Worm (Caenorhabditis elegans) whole organism, L4 larva: ENCODE results near the gene ncx-7.

Experiments used
- D1046.2 ChIP-seq: fragments of 200-800 bp; sonication (Bioruptor generic); IDR thresholded peaks from 2 replicates; pipeline ENCODE4 v1.3.6; 2022; ENCODE audit warnings: missing genetic modification characterization, missing compliant biosample characterization
- T20F7.1 ChIP-seq: fragments of 200-800 bp; sonication (Bioruptor generic); optimal IDR thresholded peaks from 2 replicates; lab custom pipeline; 2018; ENCODE audit warnings: mild to moderate bottlenecking, missing genetic modification characterization, missing compliant biosample characterization
- T26A8.4 ChIP-seq: fragments of 200-800 bp; sonication (Bioruptor generic); IDR thresholded peaks from 2 replicates; pipeline ENCODE4 v1.3.6; 2022; ENCODE audit warnings: missing genetic modification characterization, missing compliant biosample characterization
- aly-2 ChIP-seq: sonication (generic microtip); optimal IDR thresholded peaks from 2 replicates; lab custom pipeline; 2018; ENCODE audit warnings: missing biosample characterization, missing genetic modification characterization
- arid-1 ChIP-seq: fragments of 200-800 bp; sonication (Bioruptor generic); conservative IDR thresholded peaks from 2 replicates; pipeline ENCODE4 v1.3.6; 2022; ENCODE audit warnings: missing genetic modification reagents, missing genetic modification characterization, missing compliant biosample characterization
- ceh-20 ChIP-seq: fragments of 200-800 bp; sonication (Bioruptor generic); IDR thresholded peaks from 2 replicates; pipeline ENCODE4 v1.3.6; 2022; ENCODE audit warnings: missing genetic modification reagents, missing genetic modification characterization, missing compliant biosample characterization
- ceh-28 ChIP-seq: fragments of 150-350 bp; optimal IDR thresholded peaks from 2 replicates; lab custom pipeline; 2014; ENCODE audit warnings: missing biosample characterization, missing genetic modification reagents, missing genetic modification characterization
- ceh-32 ChIP-seq: sonication (generic microtip); optimal IDR thresholded peaks from 2 replicates; lab custom pipeline; 2016; ENCODE audit warnings: mild to moderate bottlenecking, missing genetic modification characterization, missing compliant biosample characterization; ENCODE audit not compliant: poor library complexity
- ceh-44 ChIP-seq: fragments of 200-800 bp; sonication (Bioruptor generic); IDR thresholded peaks from 2 replicates; pipeline ENCODE4 v1.3.6; 2022; ENCODE audit warnings: missing genetic modification reagents, missing genetic modification characterization, missing compliant biosample characterization
- ceh-62 ChIP-seq: sonication (generic microtip); optimal IDR thresholded peaks from 2 replicates; lab custom pipeline; 2017; ENCODE audit warnings: missing biosample characterization, missing genetic modification characterization
- cey-2 ChIP-seq: sonication (generic microtip); optimal IDR thresholded peaks from 3 replicates; lab custom pipeline; 2017; ENCODE audit warnings: missing genetic modification characterization, mild to moderate bottlenecking, missing compliant biosample characterization, antibody characterized with exemption, borderline replicate concordance; ENCODE audit not compliant: insufficient read depth
- ctbp-1 ChIP-seq: fragments of 200-800 bp; sonication (Bioruptor generic); IDR thresholded peaks from 2 replicates; pipeline ENCODE4 v1.3.6; 2022; ENCODE audit warnings: missing genetic modification reagents, missing genetic modification characterization, missing compliant biosample characterization
- daf-8 ChIP-seq: fragments of 200-800 bp; sonication (Bioruptor generic); IDR thresholded peaks from 2 replicates; pipeline ENCODE4 v1.3.6; 2022; ENCODE audit warnings: missing genetic modification characterization, missing compliant biosample characterization
- dmd-6 ChIP-seq: fragments of 200-800 bp; sonication (Bioruptor generic); IDR thresholded peaks from 2 replicates; pipeline ENCODE4 v1.3.6; 2022; ENCODE audit warnings: missing genetic modification reagents, missing genetic modification characterization, missing compliant biosample characterization
- dmd-9 ChIP-seq: fragments of 200-800 bp; sonication (Bioruptor generic); IDR thresholded peaks from 2 replicates; pipeline ENCODE4 v1.3.6; 2022; ENCODE audit warnings: missing genetic modification reagents, missing genetic modification characterization, missing compliant biosample characterization
- dpl-1 ChIP-seq: fragments of 150-350 bp; optimal IDR thresholded peaks from 2 replicates; lab custom pipeline; 2014; ENCODE audit warnings: missing biosample characterization, missing genetic modification reagents, missing genetic modification characterization
- duxl-1 ChIP-seq: sonication (generic microtip); optimal IDR thresholded peaks from 2 replicates; lab custom pipeline; 2016; ENCODE audit warnings: mild to moderate bottlenecking, missing genetic modification characterization, moderate library complexity, missing compliant biosample characterization; ENCODE audit not compliant: poor library complexity
- dve-1 ChIP-seq: sonication (generic microtip); optimal IDR thresholded peaks from 2 replicates; lab custom pipeline; 2017; ENCODE audit warnings: antibody characterized with exemption, mild to moderate bottlenecking, missing genetic modification characterization, missing compliant biosample characterization; ENCODE audit not compliant: insufficient read depth
- egl-43 ChIP-seq: fragments of 200-800 bp; sonication (Bioruptor generic); IDR thresholded peaks from 2 replicates; pipeline ENCODE4 v1.3.6; 2022; ENCODE audit warnings: missing genetic modification reagents, missing genetic modification characterization, missing compliant biosample characterization
- fkh-10 ChIP-seq: fragments of 150-350 bp; optimal IDR thresholded peaks from 2 replicates; lab custom pipeline; 2014; ENCODE audit warnings: missing biosample characterization, missing genetic modification reagents, missing genetic modification characterization
- gei-8 ChIP-seq: fragments of 200-800 bp; sonication (Bioruptor generic); optimal IDR thresholded peaks from 2 replicates; lab custom pipeline; 2018; ENCODE audit warnings: mild to moderate bottlenecking, missing genetic modification characterization, missing compliant biosample characterization
- hif-1 ChIP-seq, 2 experiments: sonication (generic microtip); optimal IDR thresholded peaks; 2 replicates each; lab custom pipeline; 2016 to 2017; ENCODE audit warnings: missing compliant biosample characterization in 2 of 2, missing genetic modification characterization in 2 of 2, missing genetic modification reagents in 2 of 2, missing genotype in 2 of 2, mild to moderate bottlenecking in 1 of 2
- hlh-11 ChIP-seq: fragments of 200-800 bp; sonication (Bioruptor generic); optimal IDR thresholded peaks from 2 replicates; lab custom pipeline; 2018; ENCODE audit warnings: mild to moderate bottlenecking, missing genetic modification characterization, missing compliant biosample characterization
- hmg-1.1 ChIP-seq: fragments of 200-800 bp; sonication (Bioruptor generic); IDR thresholded peaks from 2 replicates; pipeline ENCODE4 v1.3.6; 2022; ENCODE audit warnings: missing genetic modification reagents, missing genetic modification characterization, missing compliant biosample characterization
- jun-1 ChIP-seq: fragments of 150-350 bp; optimal IDR thresholded peaks from 2 replicates; lab custom pipeline; 2014; ENCODE audit warnings: missing biosample characterization, missing genetic modification reagents, missing genetic modification characterization
- lin-13 ChIP-seq: fragments of 150-350 bp; optimal IDR thresholded peaks from 2 replicates; lab custom pipeline; 2014; ENCODE audit warnings: missing biosample characterization, missing genetic modification reagents, missing genetic modification characterization
- lin-15B ChIP-seq: fragments of 150-350 bp; sonication (generic microtip); optimal IDR thresholded peaks from 3 replicates; lab custom pipeline; 2014; ENCODE audit warnings: missing biosample characterization, missing genetic modification characterization
- lin-29 ChIP-seq: fragments of 200-800 bp; sonication (Bioruptor generic); IDR thresholded peaks from 2 replicates; pipeline ENCODE4 v1.3.6; 2022; ENCODE audit warnings: missing genetic modification reagents, missing genetic modification characterization, missing compliant biosample characterization
- lsy-2 ChIP-seq, 2 experiments: fragments of 150-350 bp in 1 of 2; sonication (generic microtip) in 1 of 2; optimal IDR thresholded peaks; 2 replicates each; lab custom pipeline; 2014 to 2017; ENCODE audit warnings: missing biosample characterization in 2 of 2, missing genetic modification characterization in 2 of 2
- mdt-29 ChIP-seq: fragments of 200-800 bp; sonication (Bioruptor generic); IDR thresholded peaks from 2 replicates; pipeline ENCODE4 v1.3.6; 2022; ENCODE audit warnings: missing genetic modification reagents, missing genetic modification characterization, missing compliant biosample characterization
- mxl-3 ChIP-seq: fragments of 200-800 bp; sonication (Bioruptor generic); optimal IDR thresholded peaks from 2 replicates; lab custom pipeline; 2018; ENCODE audit warnings: mild to moderate bottlenecking, missing genetic modification characterization, missing compliant biosample characterization
- nhr-25 ChIP-seq: sonication (generic microtip); optimal IDR thresholded peaks from 2 replicates; lab custom pipeline; 2017; ENCODE audit warnings: missing genetic modification characterization, mild to moderate bottlenecking, missing compliant biosample characterization, antibody characterized with exemption, moderate library complexity, borderline replicate concordance; ENCODE audit not compliant: insufficient read depth
- nhr-28 ChIP-seq: fragments of 150-350 bp; optimal IDR thresholded peaks from 2 replicates; lab custom pipeline; 2014; ENCODE audit warnings: missing biosample characterization, missing genetic modification characterization
- nhr-41 ChIP-seq: fragments of 200-800 bp; sonication (Bioruptor generic); IDR thresholded peaks from 2 replicates; pipeline ENCODE4 v1.3.6; 2022; ENCODE audit warnings: missing genetic modification reagents, missing genetic modification characterization, missing compliant biosample characterization
- nhr-42 ChIP-seq: fragments of 200-800 bp; sonication (Bioruptor generic); IDR thresholded peaks from 2 replicates; pipeline ENCODE4 v1.3.6; 2022; ENCODE audit warnings: missing genetic modification characterization, missing compliant biosample characterization
- nhr-6 ChIP-seq: fragments of 150-350 bp; optimal IDR thresholded peaks from 2 replicates; lab custom pipeline; 2014; ENCODE audit warnings: missing biosample characterization, missing genetic modification characterization
- pha-4 ChIP-seq, 2 experiments: fragments of 150-350 bp in 1 of 2; fragments of 200-800 bp in 1 of 2; sonication (Bioruptor generic) in 1 of 2; IDR thresholded peaks in 1 of 2; optimal IDR thresholded peaks in 1 of 2; 2 replicates each; pipeline versions ENCODE4 v1.3.6 to Lab custom; 2014 to 2022; ENCODE audit warnings: missing genetic modification characterization in 2 of 2, missing genetic modification reagents in 2 of 2, missing biosample characterization in 1 of 2, missing compliant biosample characterization in 1 of 2
- php-3 ChIP-seq: fragments of 200-800 bp; sonication (Bioruptor generic); IDR thresholded peaks from 2 replicates; pipeline ENCODE4 v1.3.6; 2022; ENCODE audit warnings: missing genetic modification reagents, missing genetic modification characterization, missing compliant biosample characterization
- sdz-12 ChIP-seq: fragments of 200-800 bp; sonication (Bioruptor generic); optimal IDR thresholded peaks from 2 replicates; lab custom pipeline; 2018; ENCODE audit warnings: mild to moderate bottlenecking, missing genetic modification characterization, missing compliant biosample characterization
- set-16 ChIP-seq: fragments of 200-800 bp; sonication (Bioruptor generic); IDR thresholded peaks from 2 replicates; pipeline ENCODE4 v1.3.6; 2022; ENCODE audit warnings: missing genetic modification reagents, missing genetic modification characterization, missing compliant biosample characterization
- skn-1 ChIP-seq: fragments of 150-350 bp; optimal IDR thresholded peaks from 2 replicates; lab custom pipeline; 2014; ENCODE audit warnings: missing biosample characterization, missing genetic modification characterization
- snpc-4 ChIP-seq: fragments of 150-350 bp; optimal IDR thresholded peaks from 2 replicates; lab custom pipeline; 2014; ENCODE audit warnings: missing biosample characterization, missing genetic modification characterization
- spr-1 ChIP-seq: sonication (generic microtip); optimal IDR thresholded peaks from 2 replicates; lab custom pipeline; 2016; ENCODE audit warnings: mild to moderate bottlenecking, missing genetic modification characterization, missing compliant biosample characterization
- unc-130 ChIP-seq: sonication (generic microtip); optimal IDR thresholded peaks from 2 replicates; lab custom pipeline; 2016; ENCODE audit warnings: missing genetic modification reagents, missing genetic modification characterization, missing compliant biosample characterization
- unc-39 ChIP-seq: sonication (generic microtip); optimal IDR thresholded peaks from 2 replicates; lab custom pipeline; 2017; ENCODE audit warnings: missing biosample characterization, missing genetic modification characterization
- unc-62 ChIP-seq, 3 experiments: fragments of 150-350 bp in 1 of 3; sonication (generic microtip); optimal IDR thresholded peaks in 2 of 3; peaks in 1 of 3; 1 replicate in 1 of 3; 2 replicates in 2 of 3; lab custom pipeline; 2014 to 2017; ENCODE audit warnings: missing biosample characterization in 3 of 3, missing genetic modification characterization in 3 of 3, missing genetic modification reagents in 3 of 3, missing genotype in 1 of 3
- vab-7 ChIP-seq: fragments of 200-800 bp; sonication (Bioruptor generic); IDR thresholded peaks from 2 replicates; pipeline ENCODE4 v1.3.6; 2022; ENCODE audit warnings: missing genetic modification reagents, missing genetic modification characterization, missing compliant biosample characterization
- zag-1 ChIP-seq: fragments of 150-350 bp; optimal IDR thresholded peaks from 2 replicates; lab custom pipeline; 2014; ENCODE audit warnings: missing biosample characterization, missing genetic modification characterization
- zip-2 ChIP-seq: fragments of 150-350 bp; optimal IDR thresholded peaks from 2 replicates; lab custom pipeline; 2014; ENCODE audit warnings: missing biosample characterization, missing genetic modification characterization
- ztf-7 ChIP-seq: fragments of 150-350 bp; optimal IDR thresholded peaks from 2 replicates; lab custom pipeline; 2014; ENCODE audit warnings: missing biosample characterization, missing genetic modification characterization

ncx-7 gene

DNA sequence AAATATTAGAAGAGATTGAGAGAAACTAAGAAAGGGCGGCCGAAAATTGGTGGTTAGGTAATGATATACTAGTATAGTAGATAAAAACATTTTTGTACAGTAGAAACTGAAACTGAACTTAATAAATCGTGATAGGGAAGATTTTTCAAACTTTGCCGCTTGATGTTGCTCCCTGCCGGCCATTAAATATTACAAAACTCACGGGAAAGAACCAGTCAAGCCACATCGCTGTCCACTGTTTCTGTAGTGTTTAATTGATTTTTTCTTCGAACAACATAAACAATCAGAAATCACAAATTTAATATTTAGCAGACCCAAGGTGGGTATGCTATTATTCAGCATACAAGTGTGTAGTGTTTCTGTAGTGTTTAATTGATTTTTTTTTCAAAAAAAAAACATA is 31.0 kb upstream of the ncx-7 start, which contains the start of gene T05G5.5 (continued):
- TF ChIP-seq T26A8.4 (GFP tag; lab: Robert Waterston, UW) (peak; percentile 70), ceh-62 (tag; lab: Kevin White, UChicago) (no peak), dmd-9 (GFP tag; lab: Robert Waterston, UW) (0 out of 2 replicates have a peak, but pooled peaks have one; percentile 6), ceh-44 (no peak), lin-13 (GFP tag; lab: Kevin White, UChicago) (no peak), jun-1 (tag; lab: Kevin White, UChicago) (no peak), dpl-1 (GFP tag; lab: Kevin White, UChicago) (no peak), T20F7.1 (GFP tag; lab: Kevin White, UChicago) (no peak), cey-2 (tag; lab: Kevin White, UChicago) (no peak), php-3 (GFP tag; lab: Robert Waterston, UW) (no peak), nhr-41 (GFP tag; lab: Robert Waterston, UW) (no peak), dve-1 (tag; lab: Kevin White, UChicago) (peak; percentile 50), skn-1 (tag; lab: Kevin White, UChicago) (no peak), ceh-32 (tag; lab: Kevin White, UChicago) (no peak), ctbp-1 (GFP tag; lab: Robert Waterston, UW) (no peak), hlh-11 (tag; lab: Kevin White, UChicago) (peak; percentile 8), ceh-20 (GFP tag; lab: Robert Waterston, UW) (no peak), zag-1 (tag; lab: Kevin White, UChicago) (no peak), nhr-28 (tag; lab: Kevin White, UChicago) (peak; percentile 26), nhr-42 (GFP tag; lab: Robert Waterston, UW) (no peak), ceh-28 (no peak), pha-4 (GFP tag; IDR thresholded peaks at IDR 0.05; lab: Robert Waterston, UW) (no peak), pha-4 (tag; optimal IDR thresholded peaks at IDR 0.05; lab: Kevin White, UChicago) (no peak), fkh-10 (GFP tag; lab: Kevin White, UChicago) (no peak), hmg-1.1 (GFP tag; lab: Robert Waterston, UW) (no peak), mxl-3 (GFP tag; lab: Kevin White, UChicago) (no peak), nhr-6 (tag; lab: Kevin White, UChicago) (no peak), daf-8 (no peak), egl-43 (no peak), ztf-7 (no peak), unc-130 (GFP tag; lab: Kevin White, UChicago) (no peak), unc-62 (GFP tag; optimal IDR thresholded peaks at IDR 0.05 in 1 of 2; lab: Kevin White, UChicago) (peak in 1 of 2 experiments; percentile 26), unc-62 (tag; optimal IDR thresholded peaks at IDR 0.05; lab: Kevin White, UChicago) (no peak), dmd-6 (GFP tag; lab: Robert Waterston, UW) (no peak), set-16 (GFP tag; lab: Robert Waterston, UW) (no peak), gei-8 (GFP tag; lab: Kevin White, UChicago) (no peak), aly-2 (tag; lab: Kevin White, UChicago) (no peak), lin-15B (tag; lab: Kevin White, UChicago) (no peak), hif-1 (tag; optimal IDR thresholded peaks at IDR 0.05; lab: Kevin White, UChicago) (no peak), D1046.2 (GFP tag; lab: Robert Waterston, UW) (no peak), sdz-12 (GFP tag; lab: Kevin White, UChicago) (no peak), unc-39 (tag; lab: Kevin White, UChicago) (no peak), vab-7 (GFP tag; lab: Robert Waterston, UW) (no peak), zip-2 (no peak), arid-1 (GFP tag; lab: Robert Waterston, UW) (no peak), snpc-4 (no peak), duxl-1 (tag; lab: Kevin White, UChicago) (peak; percentile 12), mdt-29 (GFP tag; lab: Robert Waterston, UW) (no peak), lsy-2 (tag; optimal IDR thresholded peaks at IDR 0.05; lab: Kevin White, UChicago) (peak in 1 of 2 experiments; percentile 18), lin-29 (no peak), nhr-25 (no peak), spr-1 (tag; lab: Kevin White, UChicago) (peak; percentile 3)
